Fruit fly (Drosophila melanogaster): ENCODE data around the gene CG43783.

DNA sequence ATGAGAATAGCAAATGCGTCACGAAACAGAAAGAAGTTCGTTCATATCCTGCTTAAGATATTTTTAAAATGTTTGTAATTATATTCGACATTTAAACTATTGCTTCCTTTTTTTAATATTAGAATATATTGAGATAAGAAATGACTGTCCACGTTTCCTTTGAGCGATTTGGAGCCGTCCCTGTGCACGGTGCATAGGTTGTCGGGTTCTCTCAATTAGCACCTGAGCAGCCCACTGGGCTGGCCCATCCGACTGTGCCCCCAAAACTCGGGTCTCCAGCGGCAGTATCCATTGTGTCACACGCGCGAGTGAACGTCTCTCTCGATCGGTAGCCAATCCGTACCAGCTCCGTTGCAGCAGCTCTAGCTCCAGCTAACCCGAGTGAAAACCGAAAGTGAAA lies 4.5 kb upstream of the CG43783 start, which contains the start of gene CG13313:
- no peak for TF ChIP-seq pan (optimal IDR thresholded peaks at IDR 0.05)
- TF ChIP-seq EcR (GFP tag; optimal IDR thresholded peaks at IDR 0.05): no peak
- no peak for TF ChIP-seq psq (optimal IDR thresholded peaks at IDR 0.05)
- no peak for TF ChIP-seq CG8478 (optimal IDR thresholded peaks at IDR 0.05)
- TF ChIP-seq Dll (optimal IDR thresholded peaks at IDR 0.05): no peak
- TF ChIP-seq usp (GFP tag; optimal IDR thresholded peaks at IDR 0.05): no peak

All from whole organism.